Fruit fly (Drosophila melanogaster) whole organism, pupa: Measurements from ENCODE around the gene CG2217.

Experiments
- CG10348 ChIP-seq: fragments of 200-800 bp; sonication (Bioruptor generic); IDR thresholded peaks from 2 replicates; pipeline ENCODE4 v1.3.6; 2022; ENCODE audit warnings: missing biosample characterization, missing genetic modification characterization
- CG12605 ChIP-seq: fragments of 200-800 bp; sonication (Bioruptor generic); IDR thresholded peaks from 2 replicates; pipeline ENCODE4 v1.3.6; 2022; ENCODE audit warnings: missing biosample characterization, missing genetic modification characterization
- CG13204 ChIP-seq: fragments of 200-800 bp; sonication (Bioruptor generic); optimal IDR thresholded peaks from 2 replicates; lab custom pipeline; 2018; ENCODE audit warnings: missing biosample characterization, mild to moderate bottlenecking, missing genetic modification characterization, moderate library complexity
- CG14655 ChIP-seq: fragments of 200-800 bp; sonication (Bioruptor generic); optimal IDR thresholded peaks from 3 replicates; lab custom pipeline; 2017; ENCODE audit warnings: mild to moderate bottlenecking, missing biosample characterization, missing genetic modification reagents, missing genetic modification characterization
- CG15710 ChIP-seq: fragments of 200-800 bp; sonication (Bioruptor generic); optimal IDR thresholded peaks from 2 replicates; lab custom pipeline; 2018; ENCODE audit warnings: missing biosample characterization, mild to moderate bottlenecking, missing genetic modification characterization, moderate library complexity
- CG17806 ChIP-seq: fragments of 200-800 bp; sonication (Bioruptor generic); optimal IDR thresholded peaks from 2 replicates; lab custom pipeline; 2018; ENCODE audit warnings: missing biosample characterization, mild to moderate bottlenecking, missing genetic modification characterization, moderate library complexity
- CG32121 ChIP-seq: fragments of 200-800 bp; sonication (Bioruptor generic); IDR thresholded peaks from 2 replicates; pipeline ENCODE4 v1.3.6; 2022; ENCODE audit warnings: missing biosample characterization, missing genetic modification characterization
- CG34367 ChIP-seq: fragments of 200-800 bp; sonication (Bioruptor generic); optimal IDR thresholded peaks from 2 replicates; lab custom pipeline; 2018; ENCODE audit warnings: missing biosample characterization, mild to moderate bottlenecking, missing genetic modification characterization
- CG4496 ChIP-seq: fragments of 200-800 bp; sonication (Bioruptor generic); IDR thresholded peaks from 3 replicates; pipeline ENCODE4 v1.3.6; 2022; ENCODE audit warnings: missing biosample characterization, missing genetic modification characterization
- CG8159 ChIP-seq: fragments of 200-800 bp; sonication (Bioruptor generic); optimal IDR thresholded peaks from 3 replicates; lab custom pipeline; 2018; ENCODE audit warnings: missing biosample characterization, mild to moderate bottlenecking, missing genetic modification characterization, moderate library complexity
- CG8301 ChIP-seq: fragments of 200-800 bp; sonication (Bioruptor generic); optimal IDR thresholded peaks from 2 replicates; lab custom pipeline; 2018; ENCODE audit warnings: missing biosample characterization, mild to moderate bottlenecking, missing genetic modification characterization
- CG9948 ChIP-seq: fragments of 200-800 bp; sonication (Bioruptor generic); optimal IDR thresholded peaks from 2 replicates; lab custom pipeline; 2018; ENCODE audit warnings: missing biosample characterization, mild to moderate bottlenecking, missing genetic modification characterization, moderate library complexity
- D1 ChIP-seq: fragments of 200-800 bp; sonication (Bioruptor generic); optimal IDR thresholded peaks from 2 replicates; lab custom pipeline; 2018; ENCODE audit warnings: missing biosample characterization, mild to moderate bottlenecking, missing genetic modification characterization, moderate library complexity
- EcR ChIP-seq: fragments of 200-800 bp; sonication (Bioruptor generic); optimal IDR thresholded peaks from 3 replicates; lab custom pipeline; 2019; ENCODE audit warnings: missing biosample characterization, missing genetic modification characterization, mild to moderate bottlenecking, moderate library complexity, missing genetic modification reagents
- Ets98B ChIP-seq: fragments of 200-800 bp; sonication (Bioruptor generic); IDR thresholded peaks from 2 replicates; pipeline ENCODE4 v1.3.6; 2022; ENCODE audit warnings: missing biosample characterization, missing genetic modification characterization
- Pif1A ChIP-seq: fragments of 200-800 bp; sonication (Bioruptor generic); optimal IDR thresholded peaks from 3 replicates; lab custom pipeline; 2016; ENCODE audit warnings: missing biosample characterization, missing genetic modification characterization
- Pif1B ChIP-seq: fragments of 200-800 bp; sonication (Bioruptor generic); optimal IDR thresholded peaks from 3 replicates; lab custom pipeline; 2016; ENCODE audit warnings: missing biosample characterization, missing genetic modification characterization
- Snoo ChIP-seq: fragments of 200-800 bp; sonication (Bioruptor generic); optimal IDR thresholded peaks from 3 replicates; lab custom pipeline; 2017; ENCODE audit warnings: missing biosample characterization, mild to moderate bottlenecking, missing genetic modification characterization, inconsistent platforms
- fd96Ca ChIP-seq: fragments of 200-800 bp; sonication (Bioruptor generic); IDR thresholded peaks from 3 replicates; pipeline ENCODE4 v1.3.6; 2022; ENCODE audit warnings: missing biosample characterization, missing genetic modification characterization
- gl ChIP-seq: fragments of 200-800 bp; sonication (Bioruptor generic); optimal IDR thresholded peaks from 2 replicates; lab custom pipeline; 2018; ENCODE audit warnings: missing biosample characterization, mild to moderate bottlenecking, missing genetic modification characterization
- rn ChIP-seq: fragments of 200-800 bp; sonication (Bioruptor generic); IDR thresholded peaks from 2 replicates; pipeline ENCODE4 v1.3.6; 2022; ENCODE audit warnings: missing biosample characterization, missing genetic modification characterization

The CG2217 gene

dm6 chr3R:30431258-30432114, 8.7 kb upstream of the CG2217 start, which contains the start of gene CG15534:
Gene CG15534, plus strand, starts transcription at chr3R:30432064.
- no peak for TF ChIP-seq CG12605 (GFP tag; lab: Robert Waterston, UW)
- TF ChIP-seq Pif1A = no peak
- TF ChIP-seq Snoo = no peak
- TF ChIP-seq CG14655 = no peak
- no peak for TF ChIP-seq CG15710

- TF ChIP-seq CG4496 (GFP tag; lab: Robert Waterston, UW) (no peak), CG32121 (GFP tag; lab: Robert Waterston, UW) (no peak), CG15710 (no peak), CG13204 (GFP tag; lab: Kevin White, UChicago) (no peak), CG10348 (GFP tag; lab: Robert Waterston, UW) (no peak), D1 (tag; lab: Kevin White, UChicago) (no peak), Snoo (no peak), CG14655 (no peak), fd96Ca (GFP tag; lab: Robert Waterston, UW) (no peak), CG34367 (tag; lab: Kevin White, UChicago) (no peak), rn (no peak), Pif1B (GFP tag; lab: Kevin White, UChicago) (no peak), CG9948 (tag; lab: Kevin White, UChicago) (no peak), CG17806 (no peak), CG12605 (GFP tag; lab: Robert Waterston, UW) (no peak), EcR (GFP tag; lab: Kevin White, UChicago) (no peak), gl (tag; lab: Kevin White, UChicago) (no peak), CG8301 (tag; lab: Kevin White, UChicago) (no peak)
Measured at dm6 chr3R:30428459-30428858, 5.7 kb upstream of the CG2217 start, which contains the start of gene CG15533. Gene CG15533, plus strand, starts transcription at chr3R:30428820.

dm6 chr3R:30427805-30428359, 5.1 kb upstream of the CG2217 start, which contains the start of gene CG2218:
Gene CG2218, minus strand, starts transcription at chr3R:30428276.
- no peak for TF ChIP-seq fd96Ca (GFP tag; lab: Robert Waterston, UW)
- TF ChIP-seq CG4496 (GFP tag; lab: Robert Waterston, UW) = peak; percentile 64; the same call in 2 of the 3 replicates
- no peak for TF ChIP-seq Pif1A
- TF ChIP-seq CG13204 (GFP tag; lab: Kevin White, UChicago) = no peak
- TF ChIP-seq Ets98B (GFP tag; lab: Robert Waterston, UW) = no peak
- TF ChIP-seq CG12605 (GFP tag; lab: Robert Waterston, UW) = no peak
- TF ChIP-seq CG8301 (tag; lab: Kevin White, UChicago) = no peak
- TF ChIP-seq gl (tag; lab: Kevin White, UChicago) = peak; percentile 42
- TF ChIP-seq CG17806 = no peak
- TF ChIP-seq Snoo = no peak
- no peak for TF ChIP-seq CG14655
- TF ChIP-seq D1 (tag; lab: Kevin White, UChicago) = no peak
- TF ChIP-seq rn = no peak
- TF ChIP-seq CG32121 (GFP tag; lab: Robert Waterston, UW) = no peak
- no peak for TF ChIP-seq Pif1B (GFP tag; lab: Kevin White, UChicago)
- no peak for TF ChIP-seq CG9948 (tag; lab: Kevin White, UChicago)

dm6 chr3R:30426626-30427025, 3.9 kb upstream of the CG2217 start:
- TF ChIP-seq CG9948 (tag; lab: Kevin White, UChicago) (no peak), CG34367 (tag; lab: Kevin White, UChicago) (no peak)
- TF ChIP-seq, all 21 proteins: peak for 0

- TF ChIP-seq Snoo (no peak), fd96Ca (GFP tag; lab: Robert Waterston, UW) (no peak), CG32121 (GFP tag; lab: Robert Waterston, UW) (no peak)
Measured at dm6 chr3R:30425622-30426021, 2.9 kb upstream of the CG2217 start.

dm6 chr3R:30424993-30425392, 2.2 kb upstream of the CG2217 start, which contains the start of gene CG15536:
Gene CG15536, minus strand, starts transcription at chr3R:30425162.
- TF ChIP-seq CG9948 (tag; lab: Kevin White, UChicago) (no peak), fd96Ca (GFP tag; lab: Robert Waterston, UW) (no peak), EcR (GFP tag; lab: Kevin White, UChicago) (no peak), CG8301 (tag; lab: Kevin White, UChicago) (no peak)

- no peak for TF ChIP-seq Ets98B (GFP tag; lab: Robert Waterston, UW)
- no peak for TF ChIP-seq CG8301 (tag; lab: Kevin White, UChicago)
- TF ChIP-seq rn = no peak
- TF ChIP-seq fd96Ca (GFP tag; lab: Robert Waterston, UW) = no peak
- TF ChIP-seq EcR (GFP tag; lab: Kevin White, UChicago) = no peak
- TF ChIP-seq CG17806 = no peak
- TF ChIP-seq CG8159 (tag; lab: Kevin White, UChicago) = no peak
- TF ChIP-seq D1 (tag; lab: Kevin White, UChicago) = no peak
- TF ChIP-seq Snoo = no peak
- no peak for TF ChIP-seq CG14655
- no peak for TF ChIP-seq CG12605 (GFP tag; lab: Robert Waterston, UW)
- no peak for TF ChIP-seq CG15710
- TF ChIP-seq gl (tag; lab: Kevin White, UChicago) = no peak
Measured at dm6 chr3R:30423695-30424094, 924 bp upstream of the CG2217 start, which contains the start of the genes CG15535 and mRpS18C. Gene CG15535, minus strand, starts transcription at chr3R:30423929. Gene mRpS18C, plus strand, starts transcription at chr3R:30423974.
